Fruit fly (Drosophila melanogaster): Measurements from ENCODE around the gene Hap40.

Hap40 gene

DNA sequence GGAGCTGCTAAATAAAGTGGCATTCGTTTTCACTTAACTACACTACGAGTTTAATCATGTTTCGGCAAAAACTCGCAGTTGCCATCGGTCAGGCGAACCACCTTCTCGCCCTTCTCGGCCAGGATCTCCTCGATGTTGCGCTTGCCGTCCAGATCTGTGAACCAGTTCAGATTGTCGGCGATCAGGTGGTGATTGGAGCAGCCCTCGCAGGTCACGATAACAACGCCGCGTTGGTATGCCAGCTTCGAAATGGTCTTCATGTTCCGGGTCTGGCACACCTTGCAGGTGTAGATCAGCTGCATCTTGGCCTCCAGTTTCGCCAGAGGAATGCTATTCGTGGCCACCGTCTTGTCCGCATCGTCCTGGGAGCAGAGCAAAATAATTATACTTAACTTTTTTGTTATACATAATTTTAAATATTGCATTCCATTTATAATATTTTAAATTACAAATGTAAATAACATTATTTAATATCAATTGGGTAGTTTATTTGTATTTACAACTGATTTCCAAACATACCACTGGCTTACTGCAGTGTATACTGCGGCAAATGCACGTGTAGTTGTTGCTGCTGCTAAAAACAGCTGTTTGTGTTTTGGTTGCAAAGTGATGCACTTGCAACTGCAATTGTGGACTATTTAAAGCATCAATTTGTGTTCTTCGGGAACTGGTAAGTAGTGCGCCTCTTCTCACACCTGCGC, 29.4 kb downstream of the Hap40 start:
- TF ChIP-seq noc (tag; optimal IDR thresholded peaks at IDR 0.05) = no peak

DNA sequence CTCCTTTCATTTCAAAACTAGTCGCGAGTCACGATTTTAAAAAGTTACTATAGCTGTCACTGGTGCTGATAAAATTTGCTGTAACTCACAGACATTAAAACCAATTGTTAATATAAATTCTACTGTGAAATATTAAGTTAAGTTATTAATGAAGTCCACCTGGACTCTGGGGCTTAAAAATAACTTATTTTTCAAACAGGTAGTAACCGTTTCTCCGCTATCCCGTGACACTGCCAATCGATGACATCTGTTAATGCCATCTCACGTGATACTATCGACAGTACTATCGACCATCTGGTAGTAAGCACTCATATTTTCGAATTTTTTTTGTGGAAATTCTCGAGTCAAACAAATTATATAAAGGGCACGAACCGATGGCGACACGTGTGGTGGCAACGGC, 30.1 kb downstream of the Hap40 start, which contains the start of the genes CG12379 and MagR:
TSS of gene CG12379 (minus strand) at position 2 of the 400 bp plus-strand sequence.
TSS of gene MagR (plus strand) at position 276 of the 400 bp plus-strand sequence.
- peak; percentile 76 for TF ChIP-seq noc (tag; optimal IDR thresholded peaks at IDR 0.05)

- no peak for TF ChIP-seq noc (tag; optimal IDR thresholded peaks at IDR 0.05)
Observed at dm6 chrX:15737110-15737509, 33.2 kb downstream of the Hap40 start, which contains the start of gene Arp6. Gene Arp6, minus strand, starts transcription at chrX:15737120.

DNA sequence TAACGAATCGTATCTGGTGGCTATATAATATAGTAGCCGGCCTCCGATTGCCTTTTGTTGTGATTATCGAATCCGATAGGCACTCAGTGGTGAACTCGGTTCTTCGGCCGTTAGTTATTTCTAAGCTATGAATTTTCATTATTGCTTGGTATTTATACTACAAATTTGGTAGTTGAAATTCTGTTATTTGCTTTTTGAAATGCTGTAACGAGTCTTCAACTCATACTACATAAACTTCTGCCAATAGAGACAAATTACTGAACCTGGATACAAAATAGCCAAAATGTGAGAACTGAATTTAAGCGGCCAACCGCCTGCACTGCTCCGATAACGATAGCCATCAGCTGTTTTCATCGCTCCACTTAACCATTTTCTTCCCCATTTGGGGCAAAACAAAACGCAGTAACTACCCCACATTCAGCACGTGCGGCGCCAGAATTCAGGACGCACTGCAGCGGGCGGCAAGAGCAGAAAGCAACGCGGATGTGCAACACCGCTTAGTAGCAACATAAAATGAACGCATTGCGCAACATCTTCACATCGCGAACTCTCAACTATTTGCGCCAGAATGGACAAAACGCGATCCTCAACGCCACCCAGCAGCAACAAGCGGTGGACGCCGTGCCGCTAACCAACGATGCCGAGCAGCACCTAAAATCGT, 35.1 kb downstream of the Hap40 start, which contains the start of the genes CG11679 and CG8206:
TSS of gene CG11679 (minus strand) at position 65 of the 661 bp plus-strand sequence.
TSS of gene CG8206 (plus strand) at position 341 of the 661 bp plus-strand sequence.
- peak; percentile 63 for TF ChIP-seq noc (tag; optimal IDR thresholded peaks at IDR 0.05)

- TF ChIP-seq noc (tag; optimal IDR thresholded peaks at IDR 0.05) = peak; percentile 91
Observed at dm6 chrX:15740288-15740726, 36.4 kb downstream of the Hap40 start.

dm6 chrX:15740881-15741280, 37.0 kb downstream of the Hap40 start:
- TF ChIP-seq noc (tag; optimal IDR thresholded peaks at IDR 0.05) = peak; percentile 25

DNA sequence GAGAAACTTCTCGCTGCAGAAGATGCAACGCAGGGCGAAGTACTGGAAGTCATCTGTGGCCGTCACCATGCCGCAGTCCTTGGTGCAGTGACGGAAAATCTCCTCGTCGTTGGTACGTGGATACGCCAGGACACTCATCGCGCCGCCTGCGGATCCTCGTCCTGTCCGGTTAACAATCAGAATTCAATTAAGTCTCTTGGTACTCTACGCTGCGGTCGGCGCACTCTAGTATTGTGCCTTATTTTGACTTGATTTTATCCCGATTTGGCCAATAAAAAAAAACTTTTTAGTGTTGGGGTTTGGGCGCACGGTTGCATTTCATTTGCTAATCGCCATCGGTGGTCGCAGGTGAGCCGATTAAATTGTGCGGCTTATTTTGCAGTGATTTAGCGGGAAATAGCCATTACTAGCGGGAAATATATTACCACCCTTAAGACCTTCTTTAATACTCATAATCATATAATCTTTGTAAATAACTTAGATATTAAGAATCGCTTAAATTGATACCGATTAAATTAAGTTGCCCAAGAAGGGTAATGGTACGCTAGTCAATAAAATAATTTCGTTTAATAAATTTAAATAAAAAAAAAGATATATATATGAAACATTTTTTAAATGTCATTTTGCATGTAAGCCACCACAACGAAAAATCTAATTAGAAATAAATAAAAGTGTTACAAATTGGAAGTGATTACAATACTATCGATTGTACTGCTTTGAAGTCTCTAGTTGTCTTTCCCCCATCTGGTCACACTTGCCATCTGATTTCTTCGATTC, 42.2 kb downstream of the Hap40 start, which contains the start of the genes CG8944 and CCT6:
TSS of gene CG8944 (minus strand) at position 327 of the 777 bp plus-strand sequence.
TSS of gene CCT6 (plus strand) at position 744 of the 777 bp plus-strand sequence.
- TF ChIP-seq noc (tag; optimal IDR thresholded peaks at IDR 0.05) = no peak

- no peak for TF ChIP-seq noc (tag; optimal IDR thresholded peaks at IDR 0.05)
Observed at dm6 chrX:15746682-15747196, 42.8 kb downstream of the Hap40 start.

DNA sequence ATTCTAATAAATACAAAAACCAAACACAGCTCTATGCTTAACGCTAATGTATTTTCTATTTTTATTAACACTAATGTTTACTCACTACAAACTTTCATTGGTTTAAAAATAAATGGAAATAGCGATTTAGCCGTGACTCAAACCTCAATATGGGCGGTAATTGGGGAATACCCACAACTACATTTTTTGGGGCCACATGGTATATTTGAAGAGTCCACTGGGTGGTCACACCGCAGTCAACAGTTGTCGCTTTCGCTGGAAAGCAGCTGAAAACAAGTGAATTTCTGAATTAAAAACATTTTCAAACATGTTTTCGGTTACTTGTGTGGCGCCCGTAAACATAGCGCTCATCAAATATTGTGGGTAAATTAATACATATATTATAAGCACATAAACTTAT, 45.0 kb downstream of the Hap40 start, which contains the start of gene Mvd:
TSS of gene Mvd (plus strand) at position 222 of the 400 bp plus-strand sequence.
- TF ChIP-seq noc (tag; optimal IDR thresholded peaks at IDR 0.05) = no peak
